Worm (Caenorhabditis elegans): ENCODE data around the gene M117.3.

M117.3 gene

DNA sequence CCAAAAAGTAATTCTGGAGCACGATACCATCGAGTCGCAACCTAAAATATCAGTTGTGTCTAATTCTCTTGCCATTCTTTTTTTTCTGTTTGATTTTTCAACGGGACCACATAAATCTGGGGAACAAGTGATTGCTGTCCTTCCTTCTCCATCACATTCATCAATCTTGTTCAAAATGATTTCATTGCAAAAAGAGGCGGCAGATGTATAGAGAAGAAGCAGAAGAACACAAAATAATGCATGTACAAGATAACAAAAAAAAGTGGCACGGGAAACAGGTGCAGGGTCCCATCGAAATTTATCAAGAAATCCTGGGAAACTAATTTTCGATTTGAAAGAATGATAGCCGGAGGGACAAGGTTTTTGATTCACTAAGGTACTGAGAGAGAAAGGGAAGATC, 22.8 kb upstream of the M117.3 start:
- peak in 1 of 2 experiments; percentile 82 for TF ChIP-seq unc-62 (GFP tag; optimal IDR thresholded peaks at IDR 0.05 in 1 of 2)
- no peak for TF ChIP-seq unc-62 (tag; optimal IDR thresholded peaks at IDR 0.05)
- peak; percentile 53; the same call in 1 of the 2 replicates for TF ChIP-seq ceh-20 (GFP tag; IDR thresholded peaks at IDR 0.05)
- TF ChIP-seq aha-1 (tag): peak; percentile 61
- no peak for TF ChIP-seq ZK546.5 (tag; optimal IDR thresholded peaks at IDR 0.05)

DNA sequence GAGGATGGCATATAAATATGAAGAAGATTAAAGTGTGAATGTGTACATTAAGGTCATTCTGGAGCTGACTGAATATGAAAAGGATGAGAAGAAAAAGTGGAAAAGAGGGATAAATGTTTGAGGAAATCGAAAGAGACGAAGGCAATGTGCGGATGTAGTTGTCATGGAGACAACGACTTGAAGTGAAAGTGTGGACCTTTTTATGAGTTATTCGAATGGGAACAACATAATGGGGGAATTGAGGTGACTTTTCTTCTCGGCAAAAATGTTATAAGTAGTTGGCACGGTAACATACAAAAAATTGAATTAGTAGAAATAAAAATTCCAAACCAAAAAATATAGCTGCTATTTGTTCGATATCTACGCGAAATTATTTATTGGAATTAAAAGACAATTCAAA, 20.9 kb upstream of the M117.3 start, which contains the start of gene dyf-18:
Gene dyf-18 (minus strand): TSS at position 101 of the 400 bp plus-strand sequence.
- no peak for TF ChIP-seq ceh-82 (tag; optimal IDR thresholded peaks at IDR 0.05)
- no peak for TF ChIP-seq tra-1 (GFP tag; IDR thresholded peaks at IDR 0.05)
- no peak for TF ChIP-seq R02D3.7 (tag; optimal IDR thresholded peaks at IDR 0.05)
- no peak for TF ChIP-seq D1046.2 (GFP tag; IDR thresholded peaks at IDR 0.05)
- TF ChIP-seq F44E2.7 (GFP tag; IDR thresholded peaks at IDR 0.05): no peak
- no peak for TF ChIP-seq snpc-1.2 (GFP tag; IDR thresholded peaks at IDR 0.05)
- TF ChIP-seq ceh-32 (tag; optimal IDR thresholded peaks at IDR 0.05; ENCODE audit: poor library complexity): no peak
- TF ChIP-seq F10B5.3 (tag; optimal IDR thresholded peaks at IDR 0.05): no peak
- no peak for TF ChIP-seq lin-15B (tag; optimal IDR thresholded peaks at IDR 0.05)
- TF ChIP-seq dpl-1 (GFP tag; optimal IDR thresholded peaks at IDR 0.05): no peak
- TF ChIP-seq hmg-1.1 (GFP tag; IDR thresholded peaks at IDR 0.05): no peak
- no peak for TF ChIP-seq mdt-29 (GFP tag; IDR thresholded peaks at IDR 0.05)

DNA sequence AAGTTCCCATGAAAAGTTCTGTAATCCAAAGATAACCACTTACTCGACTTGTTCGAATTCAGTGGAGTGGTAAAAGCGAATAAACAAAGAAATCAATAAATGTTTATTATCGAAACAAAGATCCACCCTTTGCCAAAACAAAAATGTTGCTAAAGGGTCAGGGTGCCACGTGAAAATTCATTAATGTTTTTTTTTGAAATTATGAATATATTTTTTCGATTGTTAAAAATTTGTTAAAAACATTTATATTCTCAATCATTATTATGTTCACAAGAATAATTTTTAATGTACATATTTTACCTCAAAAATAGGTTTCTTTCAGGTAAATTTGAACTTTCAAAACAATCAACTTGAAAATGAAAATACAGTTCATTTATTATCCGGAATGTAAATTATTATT, 19.0 kb upstream of the M117.3 start, which contains the start of gene H01G02.4:
Gene H01G02.4 (minus strand): TSS at position 101 of the 400 bp plus-strand sequence.
- TF ChIP-seq nhr-10 (tag; optimal IDR thresholded peaks at IDR 0.05): no peak
- no peak for TF ChIP-seq unc-39 (tag; optimal IDR thresholded peaks at IDR 0.05)
- TF ChIP-seq daf-16 (GFP tag; optimal IDR thresholded peaks at IDR 0.05): no peak
- no peak for TF ChIP-seq daf-16 (tag; optimal IDR thresholded peaks at IDR 0.05)
- TF ChIP-seq nhr-42 (GFP tag; IDR thresholded peaks at IDR 0.05): no peak
- TF ChIP-seq spr-1 (tag; optimal IDR thresholded peaks at IDR 0.05): no peak
- TF ChIP-seq lin-13 (GFP tag; optimal IDR thresholded peaks at IDR 0.05): no peak
- no peak for TF ChIP-seq zfp-2 (tag; optimal IDR thresholded peaks at IDR 0.05)
- TF ChIP-seq spr-3 (GFP tag; optimal IDR thresholded peaks at IDR 0.05): no peak
- TF ChIP-seq lin-38 (GFP tag; IDR thresholded peaks at IDR 0.05): no peak
- TF ChIP-seq nhr-11 (tag; optimal IDR thresholded peaks at IDR 0.05): no peak
- TF ChIP-seq lsy-2 (tag; optimal IDR thresholded peaks at IDR 0.05): no peak
- no peak for TF ChIP-seq lim-7 (GFP tag; IDR thresholded peaks at IDR 0.05)

DNA sequence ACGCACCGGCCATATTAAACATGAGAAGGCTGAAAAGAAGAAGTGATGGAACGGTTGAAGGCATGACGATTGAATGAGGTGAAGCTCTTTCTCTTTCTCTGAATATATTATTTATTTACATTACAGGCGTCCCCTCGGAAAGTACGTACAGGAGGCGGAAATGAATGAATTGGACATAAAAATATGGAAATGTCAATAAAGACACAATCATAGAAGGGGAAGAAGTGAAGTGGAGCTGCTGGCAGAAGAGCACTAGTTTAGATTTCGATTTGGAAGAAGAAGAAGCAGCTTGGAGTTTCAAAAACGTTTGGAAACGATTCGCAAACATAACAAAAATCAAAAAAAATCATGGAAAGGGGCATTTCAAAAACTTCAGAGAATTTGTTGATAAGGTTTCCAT, 18.0 kb upstream of the M117.3 start, which contains the start of gene H01G02.1:
Gene H01G02.1 (minus strand): TSS at position 101 of the 400 bp plus-strand sequence.
- TF ChIP-seq zfp-3 (GFP tag; conservative IDR thresholded peaks at IDR 0.05) (no peak), hlh-11 (tag; optimal IDR thresholded peaks at IDR 0.05) (no peak), pha-4 (GFP tag; IDR thresholded peaks at IDR 0.05) (no peak), pha-4 (tag; optimal IDR thresholded peaks at IDR 0.05) (no peak), nhr-111 (GFP tag; optimal IDR thresholded peaks at IDR 0.05) (no peak), egl-27 (tag; optimal IDR thresholded peaks at IDR 0.05) (no peak), lin-13 (GFP tag; optimal IDR thresholded peaks at IDR 0.05) (no peak), lin-1 (GFP tag; IDR thresholded peaks at IDR 0.05) (no peak), unc-130 (GFP tag; optimal IDR thresholded peaks at IDR 0.05) (no peak), php-3 (GFP tag; IDR thresholded peaks at IDR 0.05) (no peak), vab-7 (GFP tag; IDR thresholded peaks at IDR 0.05) (no peak), lir-3 (tag; optimal IDR thresholded peaks at IDR 0.05) (no peak), D1046.2 (GFP tag; IDR thresholded peaks at IDR 0.05) (no peak), daf-16 (GFP tag; optimal IDR thresholded peaks at IDR 0.05) (no peak), daf-16 (tag; optimal IDR thresholded peaks at IDR 0.05) (no peak), arid-1 (GFP tag; conservative IDR thresholded peaks at IDR 0.05) (no peak), Y105C5A.15 (GFP tag; IDR thresholded peaks at IDR 0.05) (no peak), mxl-2 (GFP tag; conservative IDR thresholded peaks at IDR 0.05) (no peak), nhr-42 (GFP tag; IDR thresholded peaks at IDR 0.05) (no peak), T20F7.1 (GFP tag; optimal IDR thresholded peaks at IDR 0.05) (no peak), zfp-2 (tag; optimal IDR thresholded peaks at IDR 0.05) (no peak)
